Comparison of ENCODE assay signal across 1 fruit fly cellular context in genomic region chrX:6859756-6860412, dm6.
TF ChIP-seq lines count a peak whose summit lies in the region.

No protein-coding gene starts in this region.

TF ChIP-seq in whole organism, embryonic, 481 proteins besides CTCF, POLR2A, EP300 and RAD21 (continued from another document):
- TF ChIP-seq Sox102F (GFP tag; optimal IDR thresholded peaks at IDR 0.05; lab: Kevin White, UChicago) (peak; percentile 50), CG8388 (GFP tag; optimal IDR thresholded peaks at IDR 0.05; lab: Kevin White, UChicago) (peak; percentile 77), CG17829 (tag; optimal IDR thresholded peaks at IDR 0.05; lab: Kevin White, UChicago) (peak; percentile 76), D19B (GFP tag; optimal IDR thresholded peaks at IDR 0.05; lab: Kevin White, UChicago) (peak; percentile 83), Lpt (GFP tag; optimal IDR thresholded peaks at IDR 0.05; lab: Kevin White, UChicago) (no peak), cad (GFP tag; optimal IDR thresholded peaks at IDR 0.05; lab: Kevin White, UChicago) (no peak), fd102C (GFP tag; optimal IDR thresholded peaks at IDR 0.05; lab: Kevin White, UChicago) (no peak), PHDP (tag; optimal IDR thresholded peaks at IDR 0.05; lab: Kevin White, UChicago) (peak; percentile 30), CG2875 (GFP tag; optimal IDR thresholded peaks at IDR 0.05; lab: Kevin White, UChicago) (no peak), GATAe (GFP tag; conservative IDR thresholded peaks at IDR 0.05; lab: Robert Waterston, UW) (0 out of 2 replicates have a peak, but pooled peaks have one; percentile 34), CG17361 (GFP tag; IDR thresholded peaks at IDR 0.05; lab: Robert Waterston, UW) (peak; percentile 96), CG2116 (GFP tag; optimal IDR thresholded peaks at IDR 0.05; lab: Kevin White, UChicago) (no peak), ewg (GFP tag; optimal IDR thresholded peaks at IDR 0.05; lab: Kevin White, UChicago) (peak; percentile 21), hth (optimal IDR thresholded peaks at IDR 0.05; lab: Kevin White, UChicago) (no peak), CG8089 (GFP tag; optimal IDR thresholded peaks at IDR 0.05; lab: Kevin White, UChicago) (peak; percentile 64), stc (GFP tag; IDR thresholded peaks at IDR 0.05; lab: Robert Waterston, UW) (peak; percentile 75), nmo (GFP tag; optimal IDR thresholded peaks at IDR 0.05; lab: Kevin White, UChicago) (peak; percentile 63), usp (GFP tag; optimal IDR thresholded peaks at IDR 0.05; lab: Kevin White, UChicago) (no peak), D19A (tag; optimal IDR thresholded peaks at IDR 0.05; lab: Kevin White, UChicago) (peak; percentile 80), CG12769 (tag; optimal IDR thresholded peaks at IDR 0.05; lab: Kevin White, UChicago) (peak; percentile 66), CG30020 (tag; optimal IDR thresholded peaks at IDR 0.05; lab: Kevin White, UChicago) (peak; percentile 56), tna (GFP tag; IDR thresholded peaks at IDR 0.05; lab: Robert Waterston, UW; ENCODE audit: partially characterized antibody) (no peak), slbo (GFP tag; IDR thresholded peaks at IDR 0.05; lab: Robert Waterston, UW) (peak; percentile 39), grau (tag; optimal IDR thresholded peaks at IDR 0.05; lab: Kevin White, UChicago) (peak; percentile 58), psq (GFP tag; optimal IDR thresholded peaks at IDR 0.05; lab: Kevin White, UChicago) (peak; percentile 88), Lhr (GFP tag; optimal IDR thresholded peaks at IDR 0.05; lab: Kevin White, UChicago) (no peak), CG3407 (GFP tag; optimal IDR thresholded peaks at IDR 0.05; lab: Kevin White, UChicago) (no peak), ERR (GFP tag; optimal IDR thresholded peaks at IDR 0.05; lab: Kevin White, UChicago) (peak; percentile 61), CG31441 (GFP tag; IDR thresholded peaks at IDR 0.05; lab: Robert Waterston, UW) (peak; percentile 90), nom (GFP tag; optimal IDR thresholded peaks at IDR 0.05; lab: Kevin White, UChicago) (peak; percentile 44), CG8290 (GFP tag; optimal IDR thresholded peaks at IDR 0.05; lab: Kevin White, UChicago) (peak; percentile 14), CG8290 (tag; optimal IDR thresholded peaks at IDR 0.05; lab: Kevin White, UChicago) (peak in 1 of 2 experiments; percentile 43), sqz (GFP tag; optimal IDR thresholded peaks at IDR 0.05; lab: Kevin White, UChicago) (peak; percentile 12), CG1792 (GFP tag; optimal IDR thresholded peaks at IDR 0.05; lab: Kevin White, UChicago) (peak; percentile 76), prd (optimal IDR thresholded peaks at IDR 0.05; lab: Kevin White, UChicago) (no peak), prd (GFP tag; IDR thresholded peaks at IDR 0.05; lab: Robert Waterston, UW) (peak; percentile 83), so (GFP tag; IDR thresholded peaks at IDR 0.05; lab: Robert Waterston, UW) (0 out of 3 replicates have a peak, but pooled peaks have one; percentile 30), CG10462 (GFP tag; optimal IDR thresholded peaks at IDR 0.05; lab: Kevin White, UChicago) (no peak), CG32772 (GFP tag; IDR thresholded peaks at IDR 0.05; lab: Robert Waterston, UW) (peak; percentile 67), CG16813 (GFP tag; IDR thresholded peaks at IDR 0.05; lab: Robert Waterston, UW; ENCODE audit: partially characterized antibody) (no peak), CG18599 (GFP tag; optimal IDR thresholded peaks at IDR 0.05; lab: Kevin White, UChicago) (peak; percentile 82), luna (GFP tag; optimal IDR thresholded peaks at IDR 0.05; lab: Kevin White, UChicago) (no peak), kni (GFP tag; optimal IDR thresholded peaks at IDR 0.05; lab: Kevin White, UChicago) (peak; percentile 41), hbn (GFP tag; IDR thresholded peaks at IDR 0.05; lab: Robert Waterston, UW; ENCODE audit: partially characterized antibody) (no peak), tup (GFP tag; optimal IDR thresholded peaks at IDR 0.05; lab: Kevin White, UChicago) (peak; percentile 46), CG8359 (GFP tag; optimal IDR thresholded peaks at IDR 0.05; lab: Kevin White, UChicago; ENCODE audit: borderline replicate concordance) (peak; percentile 59), btn (GFP tag; optimal IDR thresholded peaks at IDR 0.05; lab: Kevin White, UChicago) (peak; percentile 43), lov (optimal IDR thresholded peaks at IDR 0.05; lab: Kevin White, UChicago) (no peak), lov (GFP tag; IDR thresholded peaks at IDR 0.05; lab: Robert Waterston, UW) (0 out of 3 replicates have a peak, but pooled peaks have one; percentile 37), Nf-YA (GFP tag; IDR thresholded peaks at IDR 0.05; lab: Robert Waterston, UW) (peak; percentile 49; the same call in 1 of the 2 replicates), dati (GFP tag; IDR thresholded peaks at IDR 0.05; lab: Robert Waterston, UW) (peak; percentile 19; the same call in 1 of the 2 replicates), CG1603 (tag; optimal IDR thresholded peaks at IDR 0.05; lab: Kevin White, UChicago) (no peak), row (GFP tag; IDR thresholded peaks at IDR 0.05; lab: Robert Waterston, UW) (peak; percentile 72), CG1233 (GFP tag; optimal IDR thresholded peaks at IDR 0.05; lab: Kevin White, UChicago) (peak; percentile 23), C15 (GFP tag; IDR thresholded peaks at IDR 0.05; lab: Robert Waterston, UW) (0 out of 3 replicates have a peak, but pooled peaks have one; percentile 38), gce (GFP tag; IDR thresholded peaks at IDR 0.05; lab: Robert Waterston, UW) (0 out of 3 replicates have a peak, but pooled peaks have one; percentile 26), gcm2 (GFP tag; optimal IDR thresholded peaks at IDR 0.05; lab: Kevin White, UChicago) (no peak), dmrt99B (tag; optimal IDR thresholded peaks at IDR 0.05; lab: Kevin White, UChicago) (peak; percentile 76), Spps (tag; optimal IDR thresholded peaks at IDR 0.05; lab: Kevin White, UChicago) (peak; percentile 52), D (optimal IDR thresholded peaks at IDR 0.05; lab: Kevin White, UChicago) (no peak), D (GFP tag; optimal IDR thresholded peaks at IDR 0.05; lab: Kevin White, UChicago) (peak; percentile 86), CG12659 (GFP tag; optimal IDR thresholded peaks at IDR 0.05; lab: Kevin White, UChicago) (peak; percentile 53), schlank (tag; optimal IDR thresholded peaks at IDR 0.05; lab: Kevin White, UChicago) (no peak), CG7745 (tag; optimal IDR thresholded peaks at IDR 0.05; lab: Kevin White, UChicago) (no peak), crp (GFP tag; optimal IDR thresholded peaks at IDR 0.05; lab: Kevin White, UChicago) (no peak), CG3838 (GFP tag; optimal IDR thresholded peaks at IDR 0.05; lab: Kevin White, UChicago) (no peak), CG6854 (GFP tag; optimal IDR thresholded peaks at IDR 0.05; lab: Kevin White, UChicago) (peak; percentile 81), crol (GFP tag; IDR thresholded peaks at IDR 0.05; lab: Robert Waterston, UW) (peak; percentile 97), pum (GFP tag; optimal IDR thresholded peaks at IDR 0.05; lab: Kevin White, UChicago) (peak; percentile 80), CG12071 (GFP tag; optimal IDR thresholded peaks at IDR 0.05; lab: Kevin White, UChicago) (peak; percentile 28), CG17186 (GFP tag; optimal IDR thresholded peaks at IDR 0.05; lab: Kevin White, UChicago) (peak; percentile 26), Blimp-1 (GFP tag; optimal IDR thresholded peaks at IDR 0.05; lab: Kevin White, UChicago) (peak; percentile 71), Fer2 (tag; optimal IDR thresholded peaks at IDR 0.05; lab: Kevin White, UChicago) (peak; percentile 44), Mrtf (GFP tag; IDR thresholded peaks at IDR 0.05; lab: Robert Waterston, UW) (0 out of 3 replicates have a peak, but pooled peaks have one; percentile 48), CG10147 (GFP tag; optimal IDR thresholded peaks at IDR 0.05; lab: Kevin White, UChicago) (peak; percentile 82), onecut (GFP tag; IDR thresholded peaks at IDR 0.05; lab: Robert Waterston, UW) (peak; percentile 39; the same call in 1 of the 2 replicates), CG4730 (GFP tag; IDR thresholded peaks at IDR 0.05; lab: Robert Waterston, UW) (peak; percentile 62), Hr3 (GFP tag; optimal IDR thresholded peaks at IDR 0.05; lab: Kevin White, UChicago) (peak; percentile 19), CG18764 (GFP tag; optimal IDR thresholded peaks at IDR 0.05; lab: Kevin White, UChicago) (peak; percentile 66), cas (GFP tag; IDR thresholded peaks at IDR 0.05; lab: Robert Waterston, UW) (0 out of 2 replicates have a peak, but pooled peaks have one; percentile 41), vvl (GFP tag; IDR thresholded peaks at IDR 0.05; lab: Robert Waterston, UW) (peak; percentile 67; the same call in 1 of the 2 replicates), Dad (GFP tag; optimal IDR thresholded peaks at IDR 0.05; lab: Kevin White, UChicago) (peak; percentile 62), Ets65A (GFP tag; lab: Kevin White, UChicago) (peak; percentile 98), Adf1 (GFP tag; IDR thresholded peaks at IDR 0.05; lab: Robert Waterston, UW) (peak; percentile 88), ase (GFP tag; IDR thresholded peaks at IDR 0.05; lab: Robert Waterston, UW) (peak; percentile 58), Lim3 (GFP tag; IDR thresholded peaks at IDR 0.05; lab: Robert Waterston, UW) (no peak), sim (GFP tag; IDR thresholded peaks at IDR 0.05; lab: Robert Waterston, UW) (0 out of 2 replicates have a peak, but pooled peaks have one; percentile 5), CG2199 (GFP tag; IDR thresholded peaks at IDR 0.05; lab: Robert Waterston, UW) (no peak), odd (GFP tag; optimal IDR thresholded peaks at IDR 0.05; lab: Kevin White, UChicago) (peak; percentile 14), Fer3 (tag; optimal IDR thresholded peaks at IDR 0.05; lab: Kevin White, UChicago) (peak; percentile 69), CG10321 (GFP tag; IDR thresholded peaks at IDR 0.05; lab: Robert Waterston, UW) (no peak), Myb (GFP tag; optimal IDR thresholded peaks at IDR 0.05; lab: Kevin White, UChicago) (peak; percentile 32), BtbVII (GFP tag; optimal IDR thresholded peaks at IDR 0.05; lab: Kevin White, UChicago) (peak; percentile 82), repo (GFP tag; optimal IDR thresholded peaks at IDR 0.05; lab: Kevin White, UChicago) (peak; percentile 58), Mad (GFP tag; optimal IDR thresholded peaks at IDR 0.05; lab: Kevin White, UChicago) (no peak)
